Fruit fly (Drosophila melanogaster) whole organism, embryonic: ENCODE results near the gene Nak.

Source experiments
- B-H1 ChIP-seq: fragments of 200-800 bp; sonication (Bioruptor generic); IDR thresholded peaks from 3 replicates; pipeline ENCODE4 v1.3.6; 2022; ENCODE audit warnings: missing biosample characterization, missing genetic modification characterization
- CG10431 ChIP-seq: fragments of 200-800 bp; sonication (Bioruptor generic); optimal IDR thresholded peaks from 3 replicates; lab custom pipeline; 2018; ENCODE audit warnings: missing biosample characterization, mild to moderate bottlenecking, missing genetic modification characterization
- CG11247 ChIP-seq: fragments of 200-800 bp; sonication (Bioruptor generic); IDR thresholded peaks from 2 replicates; pipeline ENCODE4 v1.3.6; 2022; ENCODE audit warnings: missing biosample characterization, missing genetic modification characterization
- CG11456 ChIP-seq: fragments of 200-800 bp; sonication (Bioruptor generic); IDR thresholded peaks from 3 replicates; pipeline ENCODE4 v1.3.6; 2022; ENCODE audit warnings: missing biosample characterization, missing genetic modification characterization
- CG12104 ChIP-seq: fragments of 200-800 bp; sonication (Bioruptor generic); optimal IDR thresholded peaks from 3 replicates; lab custom pipeline; 2016; ENCODE audit warnings: missing biosample characterization, missing genetic modification characterization
- CG12155 ChIP-seq: fragments of 200-800 bp; sonication (Bioruptor generic); optimal IDR thresholded peaks from 3 replicates; lab custom pipeline; 2016; ENCODE audit warnings: missing biosample characterization, missing genetic modification characterization
- CG12659 ChIP-seq: fragments of 200-800 bp; sonication (Bioruptor generic); optimal IDR thresholded peaks from 3 replicates; lab custom pipeline; 2017; ENCODE audit warnings: mild to moderate bottlenecking, missing biosample characterization, missing genetic modification reagents, missing genetic modification characterization
- CG17568 ChIP-seq: fragments of 200-800 bp; sonication (Bioruptor generic); optimal IDR thresholded peaks from 2 replicates; lab custom pipeline; 2018; ENCODE audit warnings: missing biosample characterization, mild to moderate bottlenecking, missing genetic modification characterization, moderate library complexity
- CG18011 ChIP-seq: fragments of 200-800 bp; sonication (Bioruptor generic); optimal IDR thresholded peaks from 2 replicates; lab custom pipeline; 2017; ENCODE audit warnings: missing biosample characterization, missing genetic modification characterization, mild to moderate bottlenecking, moderate library complexity, missing genotype
- CG3281 ChIP-seq: fragments of 200-800 bp; sonication (Bioruptor generic); optimal IDR thresholded peaks from 3 replicates; lab custom pipeline; 2017; ENCODE audit warnings: missing biosample characterization, mild to moderate bottlenecking, missing genetic modification characterization
- CG3847 ChIP-seq: fragments of 200-800 bp; sonication (Bioruptor generic); IDR thresholded peaks from 2 replicates; pipeline ENCODE4 v1.3.6; 2022; ENCODE audit warnings: missing biosample characterization, missing genetic modification characterization
- CG4424 ChIP-seq: fragments of 200-800 bp; sonication (Bioruptor generic); optimal IDR thresholded peaks from 3 replicates; lab custom pipeline; 2016; ENCODE audit warnings: missing biosample characterization, missing genetic modification characterization
- CG4854 ChIP-seq: fragments of 200-800 bp; sonication (Bioruptor generic); optimal IDR thresholded peaks from 2 replicates; lab custom pipeline; 2016; ENCODE audit warnings: missing biosample characterization, missing genetic modification characterization, inconsistent platforms
- CG6791 ChIP-seq: fragments of 200-800 bp; sonication (Bioruptor generic); IDR thresholded peaks from 3 replicates; pipeline ENCODE4 v1.3.6; 2022; ENCODE audit warnings: missing biosample characterization, missing genetic modification characterization; ENCODE audit not compliant: partially characterized antibody
- CG8388 ChIP-seq: fragments of 200-800 bp; sonication (Bioruptor generic); optimal IDR thresholded peaks from 2 replicates; lab custom pipeline; 2019; ENCODE audit warnings: missing biosample characterization, mild to moderate bottlenecking, missing genetic modification characterization, moderate library complexity
- CG9437 ChIP-seq: fragments of 200-800 bp; sonication (Bioruptor generic); optimal IDR thresholded peaks from 2 replicates; lab custom pipeline; 2018; ENCODE audit warnings: missing biosample characterization, mild to moderate bottlenecking, missing genetic modification characterization
- Dll ChIP-seq: fragments of 200-800 bp; sonication (Bioruptor generic); IDR thresholded peaks from 4 replicates; pipeline ENCODE4 v1.3.6; 2022; ENCODE audit warnings: missing biosample characterization, missing genetic modification characterization; ENCODE audit not compliant: partially characterized antibody
- Gsc ChIP-seq: fragments of 200-800 bp; sonication (Bioruptor generic); IDR thresholded peaks from 2 replicates; pipeline ENCODE4 v1.3.6; 2022; ENCODE audit warnings: missing biosample characterization, missing genetic modification characterization
- H15 ChIP-seq: fragments of 200-800 bp; sonication (Bioruptor generic); IDR thresholded peaks from 3 replicates; pipeline ENCODE4 v1.3.6; 2022; ENCODE audit warnings: missing biosample characterization, missing genetic modification characterization
- Hr3 ChIP-seq: fragments of 200-800 bp; sonication (Bioruptor generic); optimal IDR thresholded peaks from 3 replicates; lab custom pipeline; 2016; ENCODE audit warnings: missing biosample characterization, missing genetic modification characterization
- Lim3 ChIP-seq: fragments of 200-800 bp; sonication (Bioruptor generic); IDR thresholded peaks from 2 replicates; pipeline ENCODE4 v1.3.6; 2022; ENCODE audit warnings: missing biosample characterization, missing genetic modification characterization
- NFAT ChIP-seq: fragments of 200-800 bp; sonication (Bioruptor generic); IDR thresholded peaks from 2 replicates; pipeline ENCODE4 v1.3.6; 2022; ENCODE audit warnings: missing biosample characterization, missing genetic modification characterization
- Nf-YB ChIP-seq: fragments of 200-800 bp; sonication (Bioruptor generic); optimal IDR thresholded peaks from 3 replicates; lab custom pipeline; 2019; ENCODE audit warnings: missing biosample characterization, mild to moderate bottlenecking, missing genetic modification characterization, moderate library complexity
- Oli ChIP-seq: fragments of 200-800 bp; sonication (Bioruptor generic); optimal IDR thresholded peaks from 2 replicates; lab custom pipeline; 2018; ENCODE audit warnings: missing biosample characterization, mild to moderate bottlenecking, missing genetic modification characterization, moderate library complexity
- Trl ChIP-seq, 3 experiments: fragments of >200 bp in 2 of 3; fragments of 200-800 bp in 1 of 3; sonication (Bioruptor generic) in 1 of 3; optimal IDR thresholded peaks; 2 replicates in 1 of 3; 3 replicates in 2 of 3; lab custom pipeline; 2016 to 2017; ENCODE audit warnings: missing biosample characterization in 1 of 3, missing genetic modification characterization in 1 of 3
- abd-A ChIP-seq: fragments of 200-800 bp; sonication (Bioruptor generic); optimal IDR thresholded peaks from 3 replicates; lab custom pipeline; 2019; ENCODE audit warnings: missing biosample characterization, mild to moderate bottlenecking, missing genetic modification characterization, moderate library complexity
- bab2 ChIP-seq: fragments of 200-800 bp; sonication (Bioruptor generic); optimal IDR thresholded peaks from 2 replicates; lab custom pipeline; 2016; ENCODE audit warnings: missing biosample characterization, missing genetic modification characterization
- cato ChIP-seq: fragments of 200-800 bp; sonication (Bioruptor generic); optimal IDR thresholded peaks from 2 replicates; lab custom pipeline; 2016; ENCODE audit warnings: missing biosample characterization, missing genetic modification characterization, borderline replicate concordance
- caup ChIP-seq: fragments of 200-800 bp; sonication (Bioruptor generic); optimal IDR thresholded peaks from 3 replicates; lab custom pipeline; 2017; ENCODE audit warnings: missing biosample characterization, mild to moderate bottlenecking, missing genetic modification characterization, moderate library complexity; ENCODE audit not compliant: severe bottlenecking
- chif ChIP-seq, 2 experiments: fragments of 200-800 bp; sonication (Bioruptor generic); optimal IDR thresholded peaks; 3 replicates each; lab custom pipeline; 2016; ENCODE audit warnings: missing biosample characterization in 2 of 2, missing genetic modification characterization in 2 of 2
- dpn ChIP-seq, 2 experiments: fragments of 200-800 bp; sonication (Bioruptor generic); optimal IDR thresholded peaks; 3 replicates each; lab custom pipeline; 2016; ENCODE audit warnings: missing biosample characterization in 2 of 2, missing genetic modification characterization in 2 of 2
- gem ChIP-seq: fragments of 200-800 bp; sonication (Bioruptor generic); optimal IDR thresholded peaks from 2 replicates; lab custom pipeline; 2019; ENCODE audit warnings: missing biosample characterization, mild to moderate bottlenecking, missing genetic modification characterization, moderate library complexity
- grau ChIP-seq: fragments of 200-800 bp; optimal IDR thresholded peaks from 3 replicates; lab custom pipeline; 2019; ENCODE audit warnings: missing biosample characterization, mild to moderate bottlenecking, missing genetic modification characterization, moderate library complexity
- gt ChIP-seq: fragments of 200-800 bp; sonication (Bioruptor generic); IDR thresholded peaks from 2 replicates; pipeline ENCODE4 v1.3.6; 2022; ENCODE audit warnings: missing biosample characterization, missing genetic modification characterization
- hkb ChIP-seq, 2 experiments: fragments of 200-800 bp in 1 of 2; fragments of >200 bp in 1 of 2; sonication (Bioruptor generic) in 1 of 2; IDR thresholded peaks in 1 of 2; optimal IDR thresholded peaks in 1 of 2; 2 replicates each; pipeline versions ENCODE4 v1.3.6 to Lab custom; 2017 to 2022; ENCODE audit warnings: missing biosample characterization in 1 of 2, missing genetic modification characterization in 1 of 2
- nmo ChIP-seq: fragments of 200-800 bp; sonication (Bioruptor generic); optimal IDR thresholded peaks from 2 replicates; lab custom pipeline; 2018; ENCODE audit warnings: missing biosample characterization, mild to moderate bottlenecking, missing genetic modification characterization, moderate library complexity
- pb ChIP-seq: fragments of 200-800 bp; sonication (Bioruptor generic); optimal IDR thresholded peaks from 3 replicates; lab custom pipeline; 2016; ENCODE audit warnings: missing biosample characterization, missing genetic modification characterization
- schlank ChIP-seq: fragments of 200-800 bp; sonication (Bioruptor generic); optimal IDR thresholded peaks from 2 replicates; lab custom pipeline; 2018; ENCODE audit warnings: missing biosample characterization, mild to moderate bottlenecking, missing genetic modification characterization
- slbo ChIP-seq: fragments of 200-800 bp; sonication (Bioruptor generic); IDR thresholded peaks from 2 replicates; pipeline ENCODE4 v1.3.6; 2022; ENCODE audit warnings: missing biosample characterization, missing genetic modification characterization
- slou ChIP-seq: fragments of 200-800 bp; sonication (Bioruptor generic); optimal IDR thresholded peaks from 3 replicates; lab custom pipeline; 2016; ENCODE audit warnings: missing biosample characterization, missing genetic modification characterization
- tgo ChIP-seq: fragments of 200-800 bp; sonication (Bioruptor generic); IDR thresholded peaks from 3 replicates; pipeline ENCODE4 v1.3.6; 2022; ENCODE audit warnings: missing biosample characterization, missing genetic modification characterization
- tin ChIP-seq: fragments of 200-800 bp; sonication (Bioruptor generic); optimal IDR thresholded peaks from 3 replicates; lab custom pipeline; 2016; ENCODE audit warnings: missing biosample characterization, missing genetic modification characterization
- tio ChIP-seq: fragments of 200-800 bp; sonication (Bioruptor generic); optimal IDR thresholded peaks from 2 replicates; lab custom pipeline; 2017; ENCODE audit warnings: missing biosample characterization, missing genetic modification characterization, inconsistent platforms
- unpg ChIP-seq: fragments of 200-800 bp; sonication (Bioruptor generic); optimal IDR thresholded peaks from 3 replicates; lab custom pipeline; 2018; ENCODE audit warnings: missing biosample characterization, mild to moderate bottlenecking, missing genetic modification characterization, moderate library complexity
- wek ChIP-seq: fragments of 200-800 bp; sonication (Bioruptor generic); optimal IDR thresholded peaks from 3 replicates; lab custom pipeline; 2018; ENCODE audit warnings: missing biosample characterization, mild to moderate bottlenecking, missing genetic modification characterization, moderate library complexity
- wor ChIP-seq: fragments of 200-800 bp; sonication (Bioruptor generic); IDR thresholded peaks from 2 replicates; pipeline ENCODE4 v1.3.6; 2022; ENCODE audit warnings: missing biosample characterization, missing genetic modification characterization
- zfh1 ChIP-seq: fragments of 200-800 bp; sonication (Bioruptor generic); IDR thresholded peaks from 3 replicates; pipeline ENCODE4 v1.3.6; 2022; ENCODE audit warnings: missing biosample characterization, missing genetic modification characterization

Gene Nak

dm6 chr2L:19014032-19014880 lies 45.7 kb upstream of the Nak start (continued):
- TF ChIP-seq hkb (optimal IDR thresholded peaks at IDR 0.05; lab: Kevin White, UChicago), result no peak
- TF ChIP-seq hkb (GFP tag; IDR thresholded peaks at IDR 0.05; lab: Robert Waterston, UW), result peak; percentile 73
- TF ChIP-seq CG6791 (GFP tag; lab: Robert Waterston, UW), result no peak
- 0 out of 3 replicates have a peak, but pooled peaks have one; percentile 16 for TF ChIP-seq H15 (GFP tag; lab: Robert Waterston, UW)
- TF ChIP-seq gem (tag; lab: Kevin White, UChicago), result peak; percentile 86
- TF ChIP-seq CG11456, result no peak
- TF ChIP-seq CG8388 (GFP tag; lab: Kevin White, UChicago), result peak; percentile 59
- peak; percentile 49 for TF ChIP-seq CG12104 (GFP tag; lab: Kevin White, UChicago)
- TF ChIP-seq zfh1 (GFP tag; lab: Robert Waterston, UW), result peak; percentile 8; the same call in 1 of the 3 replicates
- TF ChIP-seq CG4424, result peak; percentile 53
- peak; percentile 76 for TF ChIP-seq Oli (tag; lab: Kevin White, UChicago)
- TF ChIP-seq Nf-YB, result peak; percentile 55
- TF ChIP-seq CG12659, result peak; percentile 86
- TF ChIP-seq schlank (tag; lab: Kevin White, UChicago), result peak; percentile 24
- peak; percentile 85 for TF ChIP-seq grau (tag; lab: Kevin White, UChicago)
- TF ChIP-seq chif (GFP tag; optimal IDR thresholded peaks at IDR 0.05; lab: Kevin White, UChicago), result peak in 1 of 2 experiments; percentile 8
- no peak for TF ChIP-seq gt (GFP tag; lab: Robert Waterston, UW)
- TF ChIP-seq CG11247, result peak; percentile 26; the same call in 1 of the 2 replicates
- no peak for TF ChIP-seq Gsc (GFP tag; lab: Robert Waterston, UW)
- no peak for TF ChIP-seq CG4854 (GFP tag; lab: Kevin White, UChicago)
- TF ChIP-seq CG10431, result peak; percentile 37
- TF ChIP-seq CG9437, result peak; percentile 59
- 0 out of 2 replicates have a peak, but pooled peaks have one; percentile 5 for TF ChIP-seq NFAT
- peak; percentile 78 for TF ChIP-seq nmo (GFP tag; lab: Kevin White, UChicago)
- TF ChIP-seq tgo (GFP tag; lab: Robert Waterston, UW), result peak; percentile 48; the same call in 1 of the 3 replicates
- TF ChIP-seq caup (GFP tag; lab: Kevin White, UChicago), result peak; percentile 83
- TF ChIP-seq tio (GFP tag; lab: Kevin White, UChicago), result peak; percentile 43
- peak; percentile 74 for TF ChIP-seq unpg (GFP tag; lab: Kevin White, UChicago)
- TF ChIP-seq bab2 (GFP tag; lab: Kevin White, UChicago), result peak; percentile 49
- TF ChIP-seq CG12155, result peak; percentile 18
- peak; percentile 58 for TF ChIP-seq slbo (GFP tag; lab: Robert Waterston, UW)
- TF ChIP-seq cato (GFP tag; lab: Kevin White, UChicago), result no peak
- TF ChIP-seq CG18011 (GFP tag; lab: Kevin White, UChicago), result peak; percentile 4
- TF ChIP-seq wek, result no peak
- peak; percentile 50; the same call in 1 of the 2 replicates for TF ChIP-seq CG3847 (GFP tag; lab: Robert Waterston, UW)
- no peak for TF ChIP-seq Lim3 (GFP tag; lab: Robert Waterston, UW)
- no peak for TF ChIP-seq Trl (optimal IDR thresholded peaks at IDR 0.05; lab: Kevin White, UChicago)
- TF ChIP-seq Trl (GFP tag; optimal IDR thresholded peaks at IDR 0.05; lab: Kevin White, UChicago), result no peak
- peak; percentile 70 for TF ChIP-seq slou (GFP tag; lab: Kevin White, UChicago)
- TF ChIP-seq B-H1 (GFP tag; lab: Robert Waterston, UW), result no peak
- peak; percentile 29 to 37 for TF ChIP-seq dpn (GFP tag; optimal IDR thresholded peaks at IDR 0.05; lab: Kevin White, UChicago)
- peak; percentile 43 for TF ChIP-seq tin (GFP tag; lab: Kevin White, UChicago)
- TF ChIP-seq pb (GFP tag; lab: Kevin White, UChicago), result no peak
- TF ChIP-seq abd-A (tag; lab: Kevin White, UChicago), result peak; percentile 96
- TF ChIP-seq CG3281 (GFP tag; lab: Kevin White, UChicago), result peak; percentile 87
- no peak for TF ChIP-seq Dll (GFP tag; lab: Robert Waterston, UW)
- peak; percentile 18 for TF ChIP-seq CG17568 (GFP tag; lab: Kevin White, UChicago)
- peak; percentile 46; the same call in 1 of the 2 replicates for TF ChIP-seq wor (GFP tag; lab: Robert Waterston, UW)
- TF ChIP-seq Hr3 (GFP tag; lab: Kevin White, UChicago), result peak; percentile 50
